Worm (Caenorhabditis elegans): Measurements from ENCODE around the gene lact-8.

- TF ChIP-seq F13C5.2 (tag; optimal IDR thresholded peaks at IDR 0.05) = no peak
- no peak for TF ChIP-seq ama-1 (optimal IDR thresholded peaks at IDR 0.05)
- no peak for TF ChIP-seq flt-1 (GFP tag; IDR thresholded peaks at IDR 0.05)
- no peak for TF ChIP-seq hnd-1 (tag; optimal IDR thresholded peaks at IDR 0.05)
- no peak for TF ChIP-seq hmbx-1 (tag; optimal IDR thresholded peaks at IDR 0.05)
- TF ChIP-seq hmg-4 (GFP tag; optimal IDR thresholded peaks at IDR 0.05) = no peak
- no peak for TF ChIP-seq ets-7 (tag; optimal IDR thresholded peaks at IDR 0.05)
- TF ChIP-seq tbx-11 (GFP tag; IDR thresholded peaks at IDR 0.05) = no peak
- TF ChIP-seq ceh-36 (tag; optimal IDR thresholded peaks at IDR 0.05) = no peak
- no peak for TF ChIP-seq aly-1 (tag; optimal IDR thresholded peaks at IDR 0.05)
- no peak for TF ChIP-seq B0310.2 (tag; optimal IDR thresholded peaks at IDR 0.05)
- no peak for TF ChIP-seq tra-4 (tag; optimal IDR thresholded peaks at IDR 0.05)
- no peak for TF ChIP-seq ceh-13 (GFP tag; optimal IDR thresholded peaks at IDR 0.05)
- no peak for TF ChIP-seq pes-1 (GFP tag; IDR thresholded peaks at IDR 0.05)
These were observed 36.9 kb downstream of the lact-8 start for ce11 chrV:11056484-11056883.

Data from whole organism, early embryonic.